Worm (Caenorhabditis elegans): Measurements from ENCODE around the gene F58A4.6.
A peak's percentile ranks its signal among the peaks of the same experiment; 100 is the strongest.

The F58A4.6 gene

ce11 chrIII:9664484-9665221 is 50.4 kb downstream of the F58A4.6 start:
- TF ChIP-seq efl-3 (GFP tag; optimal IDR thresholded peaks at IDR 0.05) (no peak), elt-3 (tag; optimal IDR thresholded peaks at IDR 0.05) (peak in 1 of 6 experiments; percentile 10), nhr-19 (GFP tag; conservative IDR thresholded peaks at IDR 0.05) (peak; percentile 48; the same call in 1 of the 2 replicates), nhr-12 (tag; optimal IDR thresholded peaks at IDR 0.05) (no peak), ceh-82 (tag; optimal IDR thresholded peaks at IDR 0.05) (peak in 1 of 3 experiments; percentile 15), unc-30 (tag; optimal IDR thresholded peaks at IDR 0.05) (no peak), lin-14 (GFP tag; optimal IDR thresholded peaks at IDR 0.05) (peak; percentile 86), nhr-71 (tag; optimal IDR thresholded peaks at IDR 0.05) (peak; percentile 68), rnt-1 (tag; optimal IDR thresholded peaks at IDR 0.05) (peak; percentile 42), ces-1 (GFP tag; optimal IDR thresholded peaks at IDR 0.05) (peak; percentile 20), nhr-20 (tag; optimal IDR thresholded peaks at IDR 0.05) (peak; percentile 49), dsc-1 (tag; optimal IDR thresholded peaks at IDR 0.05) (peak; percentile 56), fkh-10 (GFP tag; optimal IDR thresholded peaks at IDR 0.05) (peak; percentile 93)
